Fruit fly (Drosophila melanogaster): Measurements from ENCODE around the gene Ibf2.

The Ibf2 gene

dm6 chr3R:9224807-9225206 lies 33.5 kb downstream of the Ibf2 start (continued):
- peak; percentile 65 for TF ChIP-seq Rfx (GFP tag; IDR thresholded peaks at IDR 0.05)
- no peak for TF ChIP-seq Tbp (GFP tag; optimal IDR thresholded peaks at IDR 0.05)
- TF ChIP-seq CG2889 (GFP tag; IDR thresholded peaks at IDR 0.05): no peak
- peak; percentile 38 for TF ChIP-seq Six4 (GFP tag; optimal IDR thresholded peaks at IDR 0.05)
- no peak for TF ChIP-seq CG11456 (GFP tag; IDR thresholded peaks at IDR 0.05)
- peak; percentile 59 for TF ChIP-seq pho (GFP tag; optimal IDR thresholded peaks at IDR 0.05)
- no peak for TF ChIP-seq CG10543 (GFP tag; optimal IDR thresholded peaks at IDR 0.05)
- TF ChIP-seq Abd-B (GFP tag; optimal IDR thresholded peaks at IDR 0.05): peak; percentile 62
- no peak for TF ChIP-seq CG34376 (GFP tag; optimal IDR thresholded peaks at IDR 0.05)
- no peak for TF ChIP-seq jing (GFP tag; optimal IDR thresholded peaks at IDR 0.05)
- TF ChIP-seq CG1602 (GFP tag; optimal IDR thresholded peaks at IDR 0.05): peak; percentile 70
- peak; percentile 57 for TF ChIP-seq Fer3 (tag; optimal IDR thresholded peaks at IDR 0.05)
- no peak for TF ChIP-seq nau (GFP tag; optimal IDR thresholded peaks at IDR 0.05)
- peak; percentile 64 for TF ChIP-seq Oli (tag; optimal IDR thresholded peaks at IDR 0.05)
- no peak for TF ChIP-seq crol (GFP tag; IDR thresholded peaks at IDR 0.05)
- no peak for TF ChIP-seq br (optimal IDR thresholded peaks at IDR 0.05)
- no peak for TF ChIP-seq aop (GFP tag; IDR thresholded peaks at IDR 0.05)
- no peak for TF ChIP-seq pros (GFP tag; optimal IDR thresholded peaks at IDR 0.05)
- no peak for TF ChIP-seq CG14860 (GFP tag; IDR thresholded peaks at IDR 0.05; ENCODE audit: partially characterized antibody)
- TF ChIP-seq CG7987 (GFP tag; optimal IDR thresholded peaks at IDR 0.05): no peak
- TF ChIP-seq hkb (optimal IDR thresholded peaks at IDR 0.05): no peak
- peak; percentile 82 for TF ChIP-seq hkb (GFP tag; IDR thresholded peaks at IDR 0.05)
- TF ChIP-seq CG8944 (GFP tag; optimal IDR thresholded peaks at IDR 0.05): peak; percentile 25
- TF ChIP-seq lbe (GFP tag; optimal IDR thresholded peaks at IDR 0.05): no peak
- TF ChIP-seq tin (GFP tag; optimal IDR thresholded peaks at IDR 0.05): peak; percentile 76
- peak; percentile 61; the same call in 2 of the 3 replicates for TF ChIP-seq CG34422 (GFP tag; IDR thresholded peaks at IDR 0.05)
- TF ChIP-seq CG15269 (tag; optimal IDR thresholded peaks at IDR 0.05): peak; percentile 70
- TF ChIP-seq nom (GFP tag; optimal IDR thresholded peaks at IDR 0.05): no peak
- no peak for TF ChIP-seq ftz-f1 (GFP tag; optimal IDR thresholded peaks at IDR 0.05)
- TF ChIP-seq CG7839 (tag; optimal IDR thresholded peaks at IDR 0.05): peak; percentile 57
- peak; percentile 57 for TF ChIP-seq sqz (GFP tag; optimal IDR thresholded peaks at IDR 0.05)
- TF ChIP-seq CG10565 (GFP tag; optimal IDR thresholded peaks at IDR 0.05): no peak
- TF ChIP-seq gfzf (GFP tag; optimal IDR thresholded peaks at IDR 0.05): no peak
- TF ChIP-seq CG6854 (GFP tag; optimal IDR thresholded peaks at IDR 0.05): no peak
- TF ChIP-seq CG13123 (GFP tag; optimal IDR thresholded peaks at IDR 0.05): peak; percentile 44
- TF ChIP-seq C15 (GFP tag; IDR thresholded peaks at IDR 0.05): no peak
- peak in 1 of 2 experiments; percentile 82 for TF ChIP-seq bsh (GFP tag; optimal IDR thresholded peaks at IDR 0.05)
- no peak for TF ChIP-seq mirr (GFP tag; optimal IDR thresholded peaks at IDR 0.05)
- TF ChIP-seq slou (GFP tag; optimal IDR thresholded peaks at IDR 0.05): no peak
- peak; percentile 84 for TF ChIP-seq Sox100B (GFP tag; optimal IDR thresholded peaks at IDR 0.05)
- peak; percentile 36; the same call in 1 of the 2 replicates for TF ChIP-seq CG11085 (GFP tag; IDR thresholded peaks at IDR 0.05)
- TF ChIP-seq CG8478 (optimal IDR thresholded peaks at IDR 0.05): no peak
- TF ChIP-seq Nf-YA (GFP tag; IDR thresholded peaks at IDR 0.05): no peak
- no peak for TF ChIP-seq Scr (GFP tag; IDR thresholded peaks at IDR 0.05; ENCODE audit: partially characterized antibody)
- no peak for TF ChIP-seq sima (GFP tag; optimal IDR thresholded peaks at IDR 0.05)
- no peak for TF ChIP-seq zen2 (GFP tag; IDR thresholded peaks at IDR 0.05; ENCODE audit: partially characterized antibody)
- peak; percentile 81; the same call in 1 of the 3 replicates for TF ChIP-seq so (GFP tag; IDR thresholded peaks at IDR 0.05)
- TF ChIP-seq cad (GFP tag; optimal IDR thresholded peaks at IDR 0.05): no peak
- peak; percentile 74 for TF ChIP-seq cwo (GFP tag; optimal IDR thresholded peaks at IDR 0.05)
- peak; percentile 65 for TF ChIP-seq CG2678 (tag; optimal IDR thresholded peaks at IDR 0.05)
- peak; percentile 51 for TF ChIP-seq Bteb2 (GFP tag; optimal IDR thresholded peaks at IDR 0.05)
- TF ChIP-seq esg (GFP tag; conservative IDR thresholded peaks at IDR 0.05): peak; percentile 60

All from whole organism, embryonic.